Worm (Caenorhabditis elegans) whole organism, late embryonic: ENCODE results near the gene K10D2.8.

Source experiments
- C38D4.7 ChIP-seq: fragments of 200-800 bp; sonication (Bioruptor generic); optimal IDR thresholded peaks from 2 replicates; lab custom pipeline; 2018; ENCODE audit warnings: mild to moderate bottlenecking, missing genetic modification characterization, moderate library complexity, missing compliant biosample characterization
- F13H6.1 ChIP-seq: sonication (generic microtip); optimal IDR thresholded peaks from 2 replicates; lab custom pipeline; 2016; ENCODE audit warnings: missing genetic modification characterization, missing compliant biosample characterization
- K02D7.2 ChIP-seq: sonication (generic microtip); optimal IDR thresholded peaks from 2 replicates; lab custom pipeline; 2017; ENCODE audit warnings: mild to moderate bottlenecking, missing genetic modification characterization, missing compliant biosample characterization
- T23F11.4 ChIP-seq: fragments of 200-800 bp; sonication (Bioruptor generic); optimal IDR thresholded peaks from 2 replicates; lab custom pipeline; 2018; ENCODE audit warnings: mild to moderate bottlenecking, missing genetic modification characterization, missing compliant biosample characterization
- Y22D7AL.16 ChIP-seq: sonication (generic microtip); optimal IDR thresholded peaks from 2 replicates; lab custom pipeline; 2016; ENCODE audit warnings: missing genetic modification characterization, missing compliant biosample characterization
- ahr-1 ChIP-seq: sonication (generic microtip); optimal IDR thresholded peaks from 2 replicates; lab custom pipeline; 2016; ENCODE audit warnings: missing genetic modification characterization, missing compliant biosample characterization
- ceh-14 ChIP-seq: sonication (generic microtip); optimal IDR thresholded peaks from 2 replicates; lab custom pipeline; 2016; ENCODE audit warnings: missing genotype, missing genetic modification characterization, missing compliant biosample characterization
- ceh-18 ChIP-seq: sonication (generic microtip); optimal IDR thresholded peaks from 2 replicates; lab custom pipeline; 2016; ENCODE audit warnings: missing genetic modification characterization, missing compliant biosample characterization
- ceh-19 ChIP-seq: fragments of 200-800 bp; sonication (Bioruptor generic); optimal IDR thresholded peaks from 2 replicates; lab custom pipeline; 2018; ENCODE audit warnings: mild to moderate bottlenecking, missing genetic modification characterization, missing compliant biosample characterization
- ceh-2 ChIP-seq: sonication (generic microtip); optimal IDR thresholded peaks from 2 replicates; lab custom pipeline; 2016; ENCODE audit warnings: missing genotype, missing genetic modification characterization, missing compliant biosample characterization
- ceh-31 ChIP-seq: sonication (generic microtip); optimal IDR thresholded peaks from 2 replicates; lab custom pipeline; 2016; ENCODE audit warnings: missing genetic modification characterization, missing compliant biosample characterization
- ceh-34 ChIP-seq: sonication (generic microtip); optimal IDR thresholded peaks from 2 replicates; lab custom pipeline; 2016; ENCODE audit warnings: mild to moderate bottlenecking, missing genetic modification characterization, missing compliant biosample characterization
- ceh-6 ChIP-seq: fragments of 200-800 bp; sonication (Bioruptor generic); optimal IDR thresholded peaks from 2 replicates; lab custom pipeline; 2018; ENCODE audit warnings: mild to moderate bottlenecking, missing genetic modification characterization, missing compliant biosample characterization
- che-1 ChIP-seq: sonication (generic microtip); optimal IDR thresholded peaks from 2 replicates; lab custom pipeline; 2016; ENCODE audit warnings: mild to moderate bottlenecking, missing genetic modification characterization, missing compliant biosample characterization
- dmd-4 ChIP-seq: sonication (generic microtip); optimal IDR thresholded peaks from 2 replicates; lab custom pipeline; 2016; ENCODE audit warnings: borderline replicate concordance, missing genetic modification characterization, missing compliant biosample characterization
- dve-1 ChIP-seq: sonication (generic microtip); optimal IDR thresholded peaks from 2 replicates; lab custom pipeline; 2017; ENCODE audit warnings: antibody characterized with exemption, mild to moderate bottlenecking, missing genetic modification characterization, missing compliant biosample characterization
- elt-2 ChIP-seq: sonication (generic microtip); optimal IDR thresholded peaks from 2 replicates; lab custom pipeline; 2016; ENCODE audit warnings: missing genetic modification reagents, missing genetic modification characterization, missing compliant biosample characterization
- ets-4 ChIP-seq: sonication (generic microtip); optimal IDR thresholded peaks from 2 replicates; lab custom pipeline; 2016; ENCODE audit warnings: missing genetic modification characterization, missing compliant biosample characterization
- eyg-1 ChIP-seq: sonication (generic microtip); optimal IDR thresholded peaks from 2 replicates; lab custom pipeline; 2016; ENCODE audit warnings: missing genotype, missing genetic modification characterization, missing compliant biosample characterization
- fkh-6 ChIP-seq: sonication (generic microtip); optimal IDR thresholded peaks from 2 replicates; lab custom pipeline; 2016; ENCODE audit warnings: missing genetic modification characterization, missing compliant biosample characterization
- gmeb-2 ChIP-seq: sonication (generic microtip); optimal IDR thresholded peaks from 2 replicates; lab custom pipeline; 2016; ENCODE audit warnings: missing genetic modification characterization, inconsistent platforms, missing compliant biosample characterization
- hlh-13 ChIP-seq: fragments of 200-800 bp; sonication (Bioruptor generic); optimal IDR thresholded peaks from 2 replicates; lab custom pipeline; 2018; ENCODE audit warnings: mild to moderate bottlenecking, missing genetic modification characterization, missing compliant biosample characterization
- hlh-15 ChIP-seq: sonication (generic microtip); optimal IDR thresholded peaks from 2 replicates; lab custom pipeline; 2016; ENCODE audit warnings: missing genetic modification characterization, missing compliant biosample characterization
- hlh-30 ChIP-seq: sonication (generic microtip); optimal IDR thresholded peaks from 2 replicates; lab custom pipeline; 2017; ENCODE audit warnings: antibody characterized with exemption, missing genetic modification characterization, missing compliant biosample characterization; ENCODE audit not compliant: insufficient read depth
- lim-6 ChIP-seq: sonication (generic microtip); optimal IDR thresholded peaks from 2 replicates; lab custom pipeline; 2016; ENCODE audit warnings: missing genetic modification characterization, missing compliant biosample characterization
- lin-11 ChIP-seq: fragments of 200-800 bp; sonication (Bioruptor generic); optimal IDR thresholded peaks from 2 replicates; lab custom pipeline; 2018; ENCODE audit warnings: mild to moderate bottlenecking, missing genetic modification characterization, missing compliant biosample characterization
- nfya-1 ChIP-seq: sonication (generic microtip); optimal IDR thresholded peaks from 2 replicates; lab custom pipeline; 2017; ENCODE audit warnings: missing genetic modification characterization, mild to moderate bottlenecking, missing compliant biosample characterization, antibody characterized with exemption, moderate library complexity
- nhr-232 ChIP-seq: sonication (generic microtip); optimal IDR thresholded peaks from 2 replicates; lab custom pipeline; 2016; ENCODE audit warnings: missing genetic modification characterization, missing compliant biosample characterization
- pat-9 ChIP-seq: fragments of 200-800 bp; sonication (Bioruptor generic); optimal IDR thresholded peaks from 2 replicates; lab custom pipeline; 2018; ENCODE audit warnings: mild to moderate bottlenecking, missing genetic modification characterization, moderate library complexity, missing compliant biosample characterization
- pha-2 ChIP-seq: sonication (generic microtip); optimal IDR thresholded peaks from 2 replicates; lab custom pipeline; 2017; ENCODE audit warnings: mild to moderate bottlenecking, missing genetic modification characterization, missing compliant biosample characterization
- ref-2 ChIP-seq: sonication (generic microtip); optimal IDR thresholded peaks from 2 replicates; lab custom pipeline; 2016; ENCODE audit warnings: missing genetic modification characterization, missing compliant biosample characterization
- rnt-1 ChIP-seq: sonication (generic microtip); optimal IDR thresholded peaks from 2 replicates; lab custom pipeline; 2016; ENCODE audit warnings: missing genetic modification characterization, missing compliant biosample characterization
- sdc-2 ChIP-seq: sonication (generic microtip); optimal IDR thresholded peaks from 2 replicates; lab custom pipeline; 2016; ENCODE audit warnings: missing genotype, missing genetic modification characterization, missing compliant biosample characterization
- sox-2 ChIP-seq: fragments of 200-800 bp; sonication (Bioruptor generic); IDR thresholded peaks from 2 replicates; pipeline ENCODE4 v1.3.6; 2022; ENCODE audit warnings: missing genetic modification reagents, missing genetic modification characterization, missing compliant biosample characterization
- sox-4 ChIP-seq: sonication (generic microtip); optimal IDR thresholded peaks from 2 replicates; lab custom pipeline; 2017; ENCODE audit warnings: mild to moderate bottlenecking, missing genetic modification characterization, inconsistent platforms, missing compliant biosample characterization
- syd-9 ChIP-seq: sonication (generic microtip); optimal IDR thresholded peaks from 2 replicates; lab custom pipeline; 2016; ENCODE audit warnings: mild to moderate bottlenecking, missing genetic modification characterization, moderate library complexity, missing compliant biosample characterization
- ttx-3 ChIP-seq: sonication (generic microtip); optimal IDR thresholded peaks from 2 replicates; lab custom pipeline; 2016; ENCODE audit warnings: missing genetic modification reagents, missing genetic modification characterization, missing compliant biosample characterization
- unc-3 ChIP-seq, 2 experiments: fragments of 200-800 bp in 1 of 2; sonication (Bioruptor generic) in 1 of 2; sonication (generic microtip) in 1 of 2; conservative IDR thresholded peaks in 1 of 2; optimal IDR thresholded peaks in 1 of 2; 2 replicates each; pipeline versions ENCODE4 v1.3.6 to Lab custom; 2016 to 2022; ENCODE audit warnings: missing compliant biosample characterization in 2 of 2, missing genetic modification characterization in 2 of 2, missing genetic modification reagents in 1 of 2
- unc-55 ChIP-seq: sonication (generic microtip); optimal IDR thresholded peaks from 2 replicates; lab custom pipeline; 2017; ENCODE audit warnings: missing biosample characterization, missing genetic modification reagents, missing genetic modification characterization
- unc-86 ChIP-seq: sonication (generic microtip); optimal IDR thresholded peaks from 2 replicates; lab custom pipeline; 2016; ENCODE audit warnings: missing genetic modification characterization, missing compliant biosample characterization
- zip-5 ChIP-seq: sonication (generic microtip); optimal IDR thresholded peaks from 2 replicates; lab custom pipeline; 2016; ENCODE audit warnings: missing genetic modification characterization, missing compliant biosample characterization
- ztf-16 ChIP-seq: sonication (generic microtip); optimal IDR thresholded peaks from 2 replicates; lab custom pipeline; 2017; ENCODE audit warnings: missing genetic modification characterization, missing compliant biosample characterization

K10D2.8 gene

DNA sequence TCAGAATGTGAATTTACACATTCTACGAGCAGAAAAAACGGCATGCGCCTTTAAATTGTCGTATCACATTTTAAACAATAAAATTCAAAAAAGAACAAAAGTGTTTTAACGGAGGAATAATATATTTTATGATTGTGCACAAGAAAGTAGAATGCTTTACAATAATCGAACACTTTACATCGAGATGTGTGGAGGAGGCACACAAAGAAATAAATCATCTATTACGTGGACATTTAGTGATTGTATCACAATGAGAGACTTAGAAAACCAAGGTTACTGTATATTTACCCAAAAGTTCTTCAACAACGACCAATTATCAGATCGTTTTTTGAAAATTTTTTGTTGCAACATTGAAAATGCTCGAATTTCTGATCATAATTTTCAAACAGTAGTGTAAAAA, 21.7 kb downstream of the K10D2.8 start:
- no peak for TF ChIP-seq Y22D7AL.16
- peak; percentile 12 for TF ChIP-seq unc-55 (GFP tag; lab: Kevin White, UChicago)

DNA sequence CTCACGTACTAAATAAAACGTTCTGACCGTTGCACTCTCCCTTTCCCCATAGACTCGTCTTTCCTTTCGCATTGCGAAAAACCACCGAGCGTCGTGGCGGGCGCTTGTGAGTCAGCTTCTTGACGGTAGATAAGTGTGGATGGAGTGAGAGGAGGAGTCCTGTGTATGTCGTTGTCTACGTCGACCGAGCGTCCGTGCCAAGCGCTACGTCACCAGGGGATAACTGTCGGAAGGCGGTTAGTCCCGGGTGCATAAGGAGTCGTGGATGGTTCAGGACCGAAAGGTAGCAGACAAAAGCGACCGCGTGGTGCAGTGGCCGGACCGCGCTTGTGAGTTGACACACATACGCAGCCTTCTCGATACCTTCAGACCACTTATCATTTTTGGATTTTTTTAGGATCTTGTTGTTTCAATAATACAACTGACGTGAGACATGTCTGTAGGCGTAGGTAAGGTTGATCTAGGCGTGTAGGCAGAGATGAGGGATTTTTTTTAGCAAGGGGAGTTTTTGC, 22.7 kb downstream of the K10D2.8 start:
- TF ChIP-seq dmd-4 (tag; lab: Kevin White, UChicago) (peak; percentile 72), hlh-15 (tag; lab: Kevin White, UChicago) (peak; percentile 60), rnt-1 (peak; percentile 25), ceh-18 (tag; lab: Kevin White, UChicago) (peak; percentile 73), T23F11.4 (GFP tag; lab: Kevin White, UChicago) (peak; percentile 30), che-1 (tag; lab: Kevin White, UChicago) (peak; percentile 69), fkh-6 (tag; lab: Kevin White, UChicago) (peak; percentile 62), pha-2 (tag; lab: Kevin White, UChicago) (peak; percentile 70), pat-9 (tag; lab: Kevin White, UChicago) (peak; percentile 43), Y22D7AL.16 (peak; percentile 65), lim-6 (tag; lab: Kevin White, UChicago) (peak; percentile 33), zip-5 (tag; lab: Kevin White, UChicago) (peak; percentile 4), ceh-31 (tag; lab: Kevin White, UChicago) (peak; percentile 54), ceh-14 (tag; lab: Kevin White, UChicago) (peak; percentile 41), unc-3 (GFP tag; conservative IDR thresholded peaks at IDR 0.05; lab: Robert Waterston, UW) (peak; percentile 61; the same call in 1 of the 2 replicates), unc-3 (tag; optimal IDR thresholded peaks at IDR 0.05; lab: Kevin White, UChicago) (peak; percentile 48), elt-2 (tag; lab: Kevin White, UChicago) (peak; percentile 74), lin-11 (tag; lab: Kevin White, UChicago) (peak; percentile 63), unc-86 (tag; lab: Kevin White, UChicago) (peak; percentile 45), nfya-1 (peak; percentile 1), F13H6.1 (peak; percentile 23), hlh-13 (peak; percentile 25), sox-2 (GFP tag; lab: Robert Waterston, UW) (peak; percentile 17; the same call in 1 of the 2 replicates), K02D7.2 (peak; percentile 52), ceh-34 (tag; lab: Kevin White, UChicago) (peak; percentile 73), ceh-6 (peak; percentile 66), sdc-2 (peak; percentile 49), ztf-16 (tag; lab: Kevin White, UChicago) (peak; percentile 10), sox-4 (tag; lab: Kevin White, UChicago) (peak; percentile 63), C38D4.7 (GFP tag; lab: Kevin White, UChicago) (peak; percentile 64), ceh-19 (GFP tag; lab: Kevin White, UChicago) (peak; percentile 82), syd-9 (tag; lab: Kevin White, UChicago) (peak; percentile 72), nhr-232 (tag; lab: Kevin White, UChicago) (peak; percentile 65), hlh-30 (tag; lab: Kevin White, UChicago) (peak; percentile 42), ahr-1 (tag; lab: Kevin White, UChicago) (peak; percentile 20), eyg-1 (peak; percentile 46), gmeb-2 (tag; lab: Kevin White, UChicago) (peak; percentile 43), ets-4 (tag; lab: Kevin White, UChicago) (peak; percentile 68), ttx-3 (peak; percentile 3), ceh-2 (peak; percentile 62), dve-1 (tag; lab: Kevin White, UChicago) (peak; percentile 25), ref-2 (tag; lab: Kevin White, UChicago) (peak; percentile 83)
